Fruit fly (Drosophila melanogaster) whole organism, embryonic: ENCODE data around the gene Mst77F.

Experiments used
- Bdp1 ChIP-seq: fragments of 200-800 bp; sonication (Bioruptor generic); optimal IDR thresholded peaks from 3 replicates; lab custom pipeline; 2016; ENCODE audit warnings: missing biosample characterization, missing genetic modification characterization
- CG11456 ChIP-seq: fragments of 200-800 bp; sonication (Bioruptor generic); IDR thresholded peaks from 3 replicates; pipeline ENCODE4 v1.3.6; 2022; ENCODE audit warnings: missing biosample characterization, missing genetic modification characterization
- CG12391 ChIP-seq: fragments of 200-800 bp; sonication (Bioruptor generic); optimal IDR thresholded peaks from 3 replicates; lab custom pipeline; 2018; ENCODE audit warnings: missing biosample characterization, mild to moderate bottlenecking, missing genetic modification characterization, moderate library complexity
- CG13775 ChIP-seq: fragments of 200-800 bp; sonication (Bioruptor generic); optimal IDR thresholded peaks from 3 replicates; lab custom pipeline; 2017; ENCODE audit warnings: missing biosample characterization, mild to moderate bottlenecking, missing genetic modification characterization
- CG14860 ChIP-seq: fragments of 200-800 bp; sonication (Bioruptor generic); IDR thresholded peaks from 3 replicates; pipeline ENCODE4 v1.3.6; 2022; ENCODE audit warnings: missing biosample characterization, missing genetic modification characterization; ENCODE audit not compliant: partially characterized antibody
- CG15011 ChIP-seq: fragments of 200-800 bp; sonication (Bioruptor generic); optimal IDR thresholded peaks from 3 replicates; lab custom pipeline; 2018; ENCODE audit warnings: missing biosample characterization, mild to moderate bottlenecking, missing genetic modification characterization
- CG16813 ChIP-seq: fragments of 200-800 bp; sonication (Bioruptor generic); IDR thresholded peaks from 3 replicates; pipeline ENCODE4 v1.3.6; 2022; ENCODE audit warnings: missing biosample characterization, missing genetic modification characterization; ENCODE audit not compliant: partially characterized antibody
- CG17912 ChIP-seq: fragments of 200-800 bp; sonication (Bioruptor generic); optimal IDR thresholded peaks from 2 replicates; lab custom pipeline; 2018; ENCODE audit warnings: missing biosample characterization, mild to moderate bottlenecking, missing genetic modification characterization
- CG2712 ChIP-seq: fragments of 200-800 bp; optimal IDR thresholded peaks from 3 replicates; lab custom pipeline; 2019; ENCODE audit warnings: missing biosample characterization, mild to moderate bottlenecking, missing genetic modification characterization, moderate library complexity
- CG30403 ChIP-seq: fragments of 200-800 bp; sonication (Bioruptor generic); optimal IDR thresholded peaks from 3 replicates; lab custom pipeline; 2016; ENCODE audit warnings: missing biosample characterization, missing genetic modification characterization
- CG3847 ChIP-seq: fragments of 200-800 bp; sonication (Bioruptor generic); IDR thresholded peaks from 2 replicates; pipeline ENCODE4 v1.3.6; 2022; ENCODE audit warnings: missing biosample characterization, missing genetic modification characterization
- CG3995 ChIP-seq: fragments of 200-800 bp; sonication (Bioruptor generic); optimal IDR thresholded peaks from 3 replicates; lab custom pipeline; 2016; ENCODE audit warnings: missing biosample characterization, missing genetic modification characterization
- CG6689 ChIP-seq: fragments of 200-800 bp; sonication (Bioruptor generic); IDR thresholded peaks from 2 replicates; pipeline ENCODE4 v1.3.6; 2022; ENCODE audit warnings: missing biosample characterization, missing genetic modification characterization
- CG9437 ChIP-seq: fragments of 200-800 bp; sonication (Bioruptor generic); optimal IDR thresholded peaks from 2 replicates; lab custom pipeline; 2018; ENCODE audit warnings: missing biosample characterization, mild to moderate bottlenecking, missing genetic modification characterization
- Ets97D ChIP-seq: fragments of 200-800 bp; sonication (Bioruptor generic); optimal IDR thresholded peaks from 3 replicates; lab custom pipeline; 2016; ENCODE audit warnings: missing biosample characterization, missing genetic modification characterization
- Fer2 ChIP-seq: fragments of 200-800 bp; sonication (Bioruptor generic); optimal IDR thresholded peaks from 2 replicates; lab custom pipeline; 2018; ENCODE audit warnings: missing biosample characterization, mild to moderate bottlenecking, missing genetic modification characterization, moderate library complexity
- MESR4 ChIP-seq: fragments of 200-800 bp; sonication (Bioruptor generic); optimal IDR thresholded peaks from 2 replicates; lab custom pipeline; 2018; ENCODE audit warnings: missing biosample characterization, mild to moderate bottlenecking, missing genetic modification characterization, moderate library complexity
- Max ChIP-seq: fragments of 200-800 bp; sonication (Bioruptor generic); optimal IDR thresholded peaks from 2 replicates; lab custom pipeline; 2016; ENCODE audit warnings: missing biosample characterization, mild to moderate bottlenecking, missing genetic modification characterization
- Opbp ChIP-seq: fragments of 200-800 bp; sonication (Bioruptor generic); IDR thresholded peaks from 3 replicates; pipeline ENCODE4 v1.3.6; 2022; ENCODE audit warnings: missing biosample characterization, missing genetic modification characterization; ENCODE audit not compliant: partially characterized antibody
- Scr ChIP-seq: fragments of 200-800 bp; sonication (Bioruptor generic); IDR thresholded peaks from 2 replicates; pipeline ENCODE4 v1.3.6; 2022; ENCODE audit warnings: missing biosample characterization, missing genetic modification characterization; ENCODE audit not compliant: partially characterized antibody
- YL-1 ChIP-seq: fragments of 200-800 bp; sonication (Bioruptor generic); optimal IDR thresholded peaks from 3 replicates; lab custom pipeline; 2017; ENCODE audit warnings: missing biosample characterization, mild to moderate bottlenecking, missing genetic modification characterization
- amos ChIP-seq: fragments of 200-800 bp; sonication (Bioruptor generic); IDR thresholded peaks from 2 replicates; pipeline ENCODE4 v1.3.6; 2022; ENCODE audit warnings: missing biosample characterization, missing genetic modification characterization; ENCODE audit not compliant: partially characterized antibody
- ase ChIP-seq: fragments of 200-800 bp; sonication (Bioruptor generic); IDR thresholded peaks from 3 replicates; pipeline ENCODE4 v1.3.6; 2022; ENCODE audit warnings: missing biosample characterization, missing genetic modification characterization
- chinmo ChIP-seq: fragments of 200-800 bp; sonication (Bioruptor generic); IDR thresholded peaks from 4 replicates; pipeline ENCODE4 v1.3.6; 2022; ENCODE audit warnings: missing biosample characterization, missing genetic modification characterization; ENCODE audit not compliant: partially characterized antibody
- crol ChIP-seq: fragments of 200-800 bp; sonication (Bioruptor generic); IDR thresholded peaks from 2 replicates; pipeline ENCODE4 v1.3.6; 2022; ENCODE audit warnings: missing biosample characterization, missing genetic modification characterization
- cwo ChIP-seq: fragments of 200-800 bp; sonication (Bioruptor generic); optimal IDR thresholded peaks from 3 replicates; lab custom pipeline; 2017; ENCODE audit warnings: missing biosample characterization, missing genetic modification characterization, mild to moderate bottlenecking, moderate library complexity, missing genetic modification reagents
- danr ChIP-seq: fragments of 200-800 bp; sonication (Bioruptor generic); IDR thresholded peaks from 2 replicates; pipeline ENCODE4 v1.3.6; 2022; ENCODE audit warnings: missing biosample characterization, missing genetic modification characterization
- fd3F ChIP-seq: fragments of 200-800 bp; sonication (Bioruptor generic); optimal IDR thresholded peaks from 2 replicates; lab custom pipeline; 2018; ENCODE audit warnings: missing biosample characterization, mild to moderate bottlenecking, missing genetic modification characterization, moderate library complexity
- fu2 ChIP-seq: fragments of 200-800 bp; sonication (Bioruptor generic); optimal IDR thresholded peaks from 2 replicates; lab custom pipeline; 2016; ENCODE audit warnings: missing biosample characterization, missing genetic modification characterization
- gfzf ChIP-seq: fragments of 200-800 bp; sonication (Bioruptor generic); optimal IDR thresholded peaks from 2 replicates; lab custom pipeline; 2016; ENCODE audit warnings: missing biosample characterization, mild to moderate bottlenecking, missing genetic modification characterization, moderate library complexity
- knrl ChIP-seq: fragments of 200-800 bp; sonication (Bioruptor generic); IDR thresholded peaks from 3 replicates; pipeline ENCODE4 v1.3.6; 2022; ENCODE audit warnings: missing biosample characterization, missing genetic modification characterization; ENCODE audit not compliant: partially characterized antibody
- lola ChIP-seq, 3 experiments: fragments of >200 bp in 2 of 3; fragments of 200-800 bp in 1 of 3; sonication (Bioruptor generic) in 1 of 3; optimal IDR thresholded peaks; 2 replicates each; lab custom pipeline; 2017 to 2019; ENCODE audit warnings: missing biosample characterization in 3 of 3, missing genetic modification characterization in 3 of 3, mild to moderate bottlenecking in 1 of 3, moderate library complexity in 1 of 3
- mam ChIP-seq: fragments of 200-800 bp; sonication (Bioruptor generic); optimal IDR thresholded peaks from 3 replicates; lab custom pipeline; 2016; ENCODE audit warnings: missing biosample characterization, missing genetic modification characterization
- nerfin-1 ChIP-seq: fragments of 200-800 bp; sonication (Bioruptor generic); optimal IDR thresholded peaks from 3 replicates; lab custom pipeline; 2019; ENCODE audit warnings: missing biosample characterization, mild to moderate bottlenecking, missing genetic modification characterization, moderate library complexity
- nerfin-2 ChIP-seq: fragments of 200-800 bp; sonication (Bioruptor generic); IDR thresholded peaks from 2 replicates; pipeline ENCODE4 v1.3.6; 2022; ENCODE audit warnings: missing biosample characterization, missing genetic modification characterization; ENCODE audit not compliant: partially characterized antibody
- pan ChIP-seq, 4 experiments: fragments of >200 bp in 3 of 4; fragments of 200-800 bp in 1 of 4; sonication (Bioruptor generic) in 1 of 4; optimal IDR thresholded peaks in 3 of 4; IDR thresholded peaks in 1 of 4; 2 replicates each; pipeline versions ENCODE4 v1.3.6 to Lab custom; 2017 to 2022; ENCODE audit warnings: missing biosample characterization in 2 of 4, missing genetic modification characterization in 2 of 4, mixed read lengths in 1 of 4
- pho ChIP-seq: fragments of 200-800 bp; sonication (Bioruptor generic); optimal IDR thresholded peaks from 2 replicates; lab custom pipeline; 2016; ENCODE audit warnings: missing biosample characterization, missing genetic modification characterization
- pnt ChIP-seq: fragments of 200-800 bp; sonication (Bioruptor generic); optimal IDR thresholded peaks from 3 replicates; lab custom pipeline; 2016; ENCODE audit warnings: missing biosample characterization, missing genetic modification characterization
- pzg ChIP-seq: fragments of 200-800 bp; sonication (Bioruptor generic); optimal IDR thresholded peaks from 3 replicates; lab custom pipeline; 2018; ENCODE audit warnings: missing biosample characterization, mild to moderate bottlenecking, missing genetic modification characterization, moderate library complexity
- rib ChIP-seq: fragments of 200-800 bp; sonication (Bioruptor generic); IDR thresholded peaks from 2 replicates; pipeline ENCODE4 v1.3.6; 2022; ENCODE audit warnings: missing biosample characterization, missing genetic modification characterization
- row ChIP-seq: fragments of 200-800 bp; sonication (Bioruptor generic); IDR thresholded peaks from 3 replicates; pipeline ENCODE4 v1.3.6; 2022; ENCODE audit warnings: missing biosample characterization, missing genetic modification characterization
- stwl ChIP-seq: fragments of 200-800 bp; sonication (Bioruptor generic); optimal IDR thresholded peaks from 3 replicates; lab custom pipeline; 2018; ENCODE audit warnings: missing biosample characterization, mild to moderate bottlenecking, missing genetic modification characterization, moderate library complexity
- trem ChIP-seq: fragments of 200-800 bp; optimal IDR thresholded peaks from 3 replicates; lab custom pipeline; 2019; ENCODE audit warnings: missing biosample characterization, mild to moderate bottlenecking, missing genetic modification characterization, moderate library complexity
- unc-4 ChIP-seq: fragments of 200-800 bp; sonication (Bioruptor generic); IDR thresholded peaks from 2 replicates; pipeline ENCODE4 v1.3.6; 2022; ENCODE audit warnings: missing biosample characterization, missing genetic modification characterization; ENCODE audit not compliant: partially characterized antibody
- vfl ChIP-seq: fragments of 200-800 bp; sonication (Bioruptor generic); optimal IDR thresholded peaks from 2 replicates; lab custom pipeline; 2016; ENCODE audit warnings: missing biosample characterization, missing genetic modification characterization

Gene Mst77F

dm6 chr3L:20809088-20809999 lies 8.5 kb downstream of the Mst77F start, which contains the start of the genes CG3634 and HIPP1 (continued):
- peak; percentile 83 for TF ChIP-seq gfzf (GFP tag; lab: Kevin White, UChicago)
- TF ChIP-seq fu2 = no peak
- peak; percentile 27 for TF ChIP-seq CG3995 (GFP tag; lab: Kevin White, UChicago)
- TF ChIP-seq mam (GFP tag; lab: Kevin White, UChicago) = peak; percentile 9
- TF ChIP-seq pzg (GFP tag; lab: Kevin White, UChicago) = peak; percentile 60
- 0 out of 3 replicates have a peak, but pooled peaks have one; percentile 24 for TF ChIP-seq Opbp (GFP tag; lab: Robert Waterston, UW)
- TF ChIP-seq lola (GFP tag; optimal IDR thresholded peaks at IDR 0.05; lab: Kevin White, UChicago) = peak in 1 of 3 experiments; percentile 28
- TF ChIP-seq CG11456 (GFP tag; lab: Robert Waterston, UW) = 0 out of 3 replicates have a peak, but pooled peaks have one; percentile 14
- TF ChIP-seq MESR4 (GFP tag; lab: Kevin White, UChicago) = peak; percentile 90
- TF ChIP-seq CG9437 = peak; percentile 39
- TF ChIP-seq trem (tag; lab: Kevin White, UChicago) = peak; percentile 82
- no peak for TF ChIP-seq CG17912 (GFP tag; lab: Kevin White, UChicago)
- TF ChIP-seq Max = peak; percentile 37
- TF ChIP-seq ase (GFP tag; lab: Robert Waterston, UW) = no peak
- TF ChIP-seq CG15011 (GFP tag; lab: Kevin White, UChicago) = no peak
- TF ChIP-seq CG12391 (tag; lab: Kevin White, UChicago) = peak; percentile 54
- TF ChIP-seq row (GFP tag; lab: Robert Waterston, UW) = peak; percentile 84
- TF ChIP-seq CG13775 (GFP tag; lab: Kevin White, UChicago) = peak; percentile 10
- peak; percentile 75 for TF ChIP-seq Scr (GFP tag; lab: Robert Waterston, UW)
- peak; percentile 48 for TF ChIP-seq nerfin-1 (tag; lab: Kevin White, UChicago)
- peak; percentile 50 for TF ChIP-seq CG2712 (tag; lab: Kevin White, UChicago)
- TF ChIP-seq Fer2 = no peak
- no peak for TF ChIP-seq Bdp1 (GFP tag; lab: Kevin White, UChicago)
- peak; percentile 70 for TF ChIP-seq amos
- peak; percentile 69; the same call in 1 of the 2 replicates for TF ChIP-seq unc-4 (GFP tag; lab: Robert Waterston, UW)
- TF ChIP-seq CG6689 = 0 out of 2 replicates have a peak, but pooled peaks have one; percentile 5
- TF ChIP-seq vfl = no peak
- TF ChIP-seq CG30403 = peak; percentile 34
- peak; percentile 98 for TF ChIP-seq crol
- 0 out of 2 replicates have a peak, but pooled peaks have one; percentile 29 for TF ChIP-seq nerfin-2
- peak; percentile 50; the same call in 2 of the 3 replicates for TF ChIP-seq CG16813 (GFP tag; lab: Robert Waterston, UW)
- no peak for TF ChIP-seq pnt (GFP tag; lab: Kevin White, UChicago)
- no peak for TF ChIP-seq pho (GFP tag; lab: Kevin White, UChicago)
- TF ChIP-seq cwo (GFP tag; lab: Kevin White, UChicago) = no peak
- peak; percentile 45 for TF ChIP-seq Ets97D
- TF ChIP-seq YL-1 (GFP tag; lab: Kevin White, UChicago) = peak; percentile 72
- TF ChIP-seq danr (GFP tag; lab: Robert Waterston, UW) = no peak
- peak; percentile 5; the same call in 1 of the 2 replicates for TF ChIP-seq CG3847 (GFP tag; lab: Robert Waterston, UW)
- TF ChIP-seq knrl (GFP tag; lab: Robert Waterston, UW) = peak; percentile 67; the same call in 2 of the 3 replicates
- TF ChIP-seq chinmo (GFP tag; lab: Robert Waterston, UW) = 0 out of 4 replicates have a peak, but pooled peaks have one; percentile 74
- 0 out of 2 replicates have a peak, but pooled peaks have one; percentile 23 for TF ChIP-seq rib (GFP tag; lab: Robert Waterston, UW)
- TF ChIP-seq stwl (tag; lab: Kevin White, UChicago) = peak; percentile 9
- TF ChIP-seq pan (optimal IDR thresholded peaks at IDR 0.05; lab: Kevin White, UChicago) = no peak
- peak in 1 of 2 experiments; percentile 21 for TF ChIP-seq pan (GFP tag; optimal IDR thresholded peaks at IDR 0.05 in 1 of 2, IDR thresholded peaks at IDR 0.05 in 1 of 2)
- TF ChIP-seq fd3F (GFP tag; lab: Kevin White, UChicago) = no peak
- peak; percentile 42; the same call in 2 of the 3 replicates for TF ChIP-seq CG14860 (GFP tag; lab: Robert Waterston, UW)
